Fruit fly (Drosophila melanogaster) whole organism, embryonic: ENCODE measurements around the gene stumps.

Source experiments
- CG12299 ChIP-seq: fragments of 200-800 bp; sonication (Bioruptor generic); optimal IDR thresholded peaks from 2 replicates; lab custom pipeline; 2018; ENCODE audit warnings: missing biosample characterization, mild to moderate bottlenecking, missing genetic modification characterization
- CG15696 ChIP-seq: fragments of 200-800 bp; sonication (Bioruptor generic); optimal IDR thresholded peaks from 2 replicates; lab custom pipeline; 2019; ENCODE audit warnings: missing biosample characterization, mild to moderate bottlenecking, missing genetic modification characterization, moderate library complexity
- CG1602 ChIP-seq: fragments of 200-800 bp; sonication (Bioruptor generic); optimal IDR thresholded peaks from 3 replicates; lab custom pipeline; 2016; ENCODE audit warnings: missing biosample characterization, missing genetic modification characterization
- CG16863 ChIP-seq: fragments of 200-800 bp; sonication (Bioruptor generic); optimal IDR thresholded peaks from 3 replicates; lab custom pipeline; 2016; ENCODE audit warnings: missing biosample characterization, missing genetic modification characterization
- CG17802 ChIP-seq: fragments of 200-800 bp; sonication (Bioruptor generic); optimal IDR thresholded peaks from 2 replicates; lab custom pipeline; 2018; ENCODE audit warnings: missing biosample characterization, mild to moderate bottlenecking, missing genetic modification characterization, moderate library complexity
- CG17912 ChIP-seq: fragments of 200-800 bp; sonication (Bioruptor generic); optimal IDR thresholded peaks from 2 replicates; lab custom pipeline; 2018; ENCODE audit warnings: missing biosample characterization, mild to moderate bottlenecking, missing genetic modification characterization
- CG31388 ChIP-seq: fragments of 200-800 bp; sonication (Bioruptor generic); optimal IDR thresholded peaks from 2 replicates; lab custom pipeline; 2016; ENCODE audit warnings: missing biosample characterization, missing genetic modification characterization
- CG4282 ChIP-seq: fragments of 200-800 bp; sonication (Bioruptor generic); optimal IDR thresholded peaks from 2 replicates; lab custom pipeline; 2016; ENCODE audit warnings: missing biosample characterization, missing genetic modification characterization
- CG6272 ChIP-seq: fragments of 200-800 bp; sonication (Bioruptor generic); IDR thresholded peaks from 2 replicates; pipeline ENCODE4 v1.3.6; 2022; ENCODE audit warnings: missing biosample characterization, missing genetic modification characterization
- CG6765 ChIP-seq: fragments of 200-800 bp; sonication (Bioruptor generic); optimal IDR thresholded peaks from 3 replicates; lab custom pipeline; 2017; ENCODE audit warnings: missing biosample characterization, mild to moderate bottlenecking, missing genetic modification characterization
- CG7963 ChIP-seq: fragments of 200-800 bp; sonication (Bioruptor generic); IDR thresholded peaks from 3 replicates; pipeline ENCODE4 v1.3.6; 2022; ENCODE audit warnings: missing biosample characterization, missing genetic modification characterization; ENCODE audit not compliant: partially characterized antibody
- CG8478 ChIP-seq: fragments of >200 bp; optimal IDR thresholded peaks from 2 replicates; lab custom pipeline; 2018
- CG8924 ChIP-seq: fragments of 200-800 bp; optimal IDR thresholded peaks from 3 replicates; lab custom pipeline; 2019; ENCODE audit warnings: missing biosample characterization, mild to moderate bottlenecking, missing genetic modification characterization, moderate library complexity
- CG9215 ChIP-seq: fragments of 200-800 bp; sonication (Bioruptor generic); IDR thresholded peaks from 2 replicates; pipeline ENCODE4 v1.3.6; 2022; ENCODE audit warnings: missing biosample characterization, missing genetic modification characterization
- Dad ChIP-seq: fragments of 200-800 bp; sonication (Bioruptor generic); optimal IDR thresholded peaks from 3 replicates; lab custom pipeline; 2016; ENCODE audit warnings: missing biosample characterization, missing genetic modification characterization
- Dek ChIP-seq: fragments of 200-800 bp; sonication (Bioruptor generic); optimal IDR thresholded peaks from 3 replicates; lab custom pipeline; 2019; ENCODE audit warnings: missing biosample characterization, mild to moderate bottlenecking, missing genetic modification characterization, moderate library complexity
- Dp ChIP-seq: fragments of 200-800 bp; sonication (Bioruptor generic); optimal IDR thresholded peaks from 2 replicates; lab custom pipeline; 2018; ENCODE audit warnings: missing biosample characterization, mild to moderate bottlenecking, missing genetic modification characterization, moderate library complexity
- Ets97D ChIP-seq: fragments of 200-800 bp; sonication (Bioruptor generic); optimal IDR thresholded peaks from 3 replicates; lab custom pipeline; 2016; ENCODE audit warnings: missing biosample characterization, missing genetic modification characterization
- Gsc ChIP-seq: fragments of 200-800 bp; sonication (Bioruptor generic); IDR thresholded peaks from 2 replicates; pipeline ENCODE4 v1.3.6; 2022; ENCODE audit warnings: missing biosample characterization, missing genetic modification characterization
- Hand ChIP-seq: fragments of 200-800 bp; sonication (Bioruptor generic); optimal IDR thresholded peaks from 2 replicates; lab custom pipeline; 2017; ENCODE audit warnings: mild to moderate bottlenecking, missing biosample characterization, missing genetic modification reagents, missing genetic modification characterization
- Hr78 ChIP-seq, 2 experiments: fragments of 200-800 bp in 1 of 2; fragments of >200 bp in 1 of 2; sonication (Bioruptor generic) in 1 of 2; optimal IDR thresholded peaks; 2 replicates each; lab custom pipeline; 2017 to 2019; ENCODE audit warnings: missing biosample characterization in 2 of 2, missing genetic modification characterization in 2 of 2, mild to moderate bottlenecking in 1 of 2, moderate library complexity in 1 of 2
- NfI ChIP-seq: fragments of 200-800 bp; sonication (Bioruptor generic); optimal IDR thresholded peaks from 3 replicates; lab custom pipeline; 2018; ENCODE audit warnings: missing biosample characterization, mild to moderate bottlenecking, missing genetic modification characterization, moderate library complexity
- abd-A ChIP-seq: fragments of 200-800 bp; sonication (Bioruptor generic); optimal IDR thresholded peaks from 3 replicates; lab custom pipeline; 2019; ENCODE audit warnings: missing biosample characterization, mild to moderate bottlenecking, missing genetic modification characterization, moderate library complexity
- al ChIP-seq: fragments of 200-800 bp; sonication (Bioruptor generic); IDR thresholded peaks from 2 replicates; pipeline ENCODE4 v1.3.6; 2022; ENCODE audit warnings: missing biosample characterization, missing genetic modification characterization
- bbx ChIP-seq: fragments of 200-800 bp; sonication (Bioruptor generic); IDR thresholded peaks from 2 replicates; pipeline ENCODE4 v1.3.6; 2022; ENCODE audit warnings: missing biosample characterization, missing genetic modification characterization; ENCODE audit not compliant: partially characterized antibody
- bcd ChIP-seq: fragments of 200-800 bp; sonication (Bioruptor generic); optimal IDR thresholded peaks from 2 replicates; lab custom pipeline; 2017; ENCODE audit warnings: missing biosample characterization, mild to moderate bottlenecking, missing genetic modification characterization
- corto ChIP-seq: fragments of 200-800 bp; sonication (Bioruptor generic); optimal IDR thresholded peaks from 2 replicates; lab custom pipeline; 2016; ENCODE audit warnings: missing biosample characterization, mild to moderate bottlenecking, missing genetic modification characterization, moderate library complexity
- emc ChIP-seq: fragments of 200-800 bp; sonication (Bioruptor generic); optimal IDR thresholded peaks from 2 replicates; lab custom pipeline; 2016; ENCODE audit warnings: missing biosample characterization, missing genetic modification characterization
- ewg ChIP-seq: fragments of 200-800 bp; sonication (Bioruptor generic); optimal IDR thresholded peaks from 3 replicates; lab custom pipeline; 2017; ENCODE audit warnings: mild to moderate bottlenecking, missing biosample characterization, missing genetic modification reagents, missing genetic modification characterization
- fd3F ChIP-seq: fragments of 200-800 bp; sonication (Bioruptor generic); optimal IDR thresholded peaks from 2 replicates; lab custom pipeline; 2018; ENCODE audit warnings: missing biosample characterization, mild to moderate bottlenecking, missing genetic modification characterization, moderate library complexity
- hbn ChIP-seq: fragments of 200-800 bp; sonication (Bioruptor generic); IDR thresholded peaks from 2 replicates; pipeline ENCODE4 v1.3.6; 2022; ENCODE audit warnings: missing biosample characterization, missing genetic modification characterization; ENCODE audit not compliant: partially characterized antibody
- inv ChIP-seq: fragments of 200-800 bp; sonication (Bioruptor generic); IDR thresholded peaks from 2 replicates; pipeline ENCODE4 v1.3.6; 2022; ENCODE audit warnings: missing biosample characterization, missing genetic modification characterization; ENCODE audit not compliant: partially characterized antibody
- jing ChIP-seq: fragments of 200-800 bp; sonication (Bioruptor generic); optimal IDR thresholded peaks from 2 replicates; lab custom pipeline; 2018; ENCODE audit warnings: missing biosample characterization, mild to moderate bottlenecking, missing genetic modification characterization
- kah ChIP-seq: fragments of 200-800 bp; sonication (Bioruptor generic); optimal IDR thresholded peaks from 2 replicates; lab custom pipeline; 2018; ENCODE audit warnings: missing biosample characterization, mild to moderate bottlenecking, missing genetic modification characterization
- kay ChIP-seq: fragments of 200-800 bp; sonication (Bioruptor generic); optimal IDR thresholded peaks from 2 replicates; lab custom pipeline; 2016; ENCODE audit warnings: missing biosample characterization, missing genetic modification characterization
- mld ChIP-seq: fragments of 200-800 bp; sonication (Bioruptor generic); IDR thresholded peaks from 3 replicates; pipeline ENCODE4 v1.3.6; 2022; ENCODE audit warnings: missing biosample characterization, missing genetic modification characterization; ENCODE audit not compliant: partially characterized antibody
- nau ChIP-seq: fragments of 200-800 bp; sonication (Bioruptor generic); optimal IDR thresholded peaks from 3 replicates; lab custom pipeline; 2017; ENCODE audit warnings: missing biosample characterization, mild to moderate bottlenecking, missing genetic modification characterization, missing genetic modification reagents
- pnt ChIP-seq: fragments of 200-800 bp; sonication (Bioruptor generic); optimal IDR thresholded peaks from 3 replicates; lab custom pipeline; 2016; ENCODE audit warnings: missing biosample characterization, missing genetic modification characterization
- ro ChIP-seq: fragments of 200-800 bp; sonication (Bioruptor generic); IDR thresholded peaks from 2 replicates; pipeline ENCODE4 v1.3.6; 2022; ENCODE audit warnings: missing biosample characterization, missing genetic modification characterization
- sc ChIP-seq, 3 experiments: fragments of >200 bp in 2 of 3; fragments of 200-800 bp in 1 of 3; sonication (Bioruptor generic) in 1 of 3; optimal IDR thresholded peaks; 2 replicates in 2 of 3; 3 replicates in 1 of 3; lab custom pipeline; 2017; ENCODE audit warnings: mild to moderate bottlenecking in 1 of 3, missing biosample characterization in 1 of 3, missing genetic modification characterization in 1 of 3, missing genetic modification reagents in 1 of 3
- sd ChIP-seq: fragments of 200-800 bp; sonication (Bioruptor generic); optimal IDR thresholded peaks from 3 replicates; lab custom pipeline; 2018; ENCODE audit warnings: missing biosample characterization, mild to moderate bottlenecking, missing genetic modification characterization, moderate library complexity
- sens ChIP-seq: fragments of 200-800 bp; sonication (Bioruptor generic); peaks from one replicate; lab custom pipeline; 2016; ENCODE audit warnings: missing biosample characterization, missing genetic modification characterization
- sens-2 ChIP-seq: fragments of 200-800 bp; sonication (Bioruptor generic); IDR thresholded peaks from 2 replicates; pipeline ENCODE4 v1.3.6; 2022; ENCODE audit warnings: missing biosample characterization, missing genetic modification characterization
- shn ChIP-seq: fragments of 200-800 bp; sonication (Bioruptor generic); optimal IDR thresholded peaks from 3 replicates; lab custom pipeline; 2016; ENCODE audit warnings: missing biosample characterization, missing genetic modification characterization
- sr ChIP-seq: fragments of 200-800 bp; sonication (Bioruptor generic); IDR thresholded peaks from 3 replicates; pipeline ENCODE4 v1.3.6; 2022; ENCODE audit warnings: missing biosample characterization, missing genetic modification characterization
- stc ChIP-seq: fragments of 200-800 bp; sonication (Bioruptor generic); IDR thresholded peaks from 2 replicates; pipeline ENCODE4 v1.3.6; 2022; ENCODE audit warnings: missing biosample characterization, missing genetic modification characterization
- tgo ChIP-seq: fragments of 200-800 bp; sonication (Bioruptor generic); IDR thresholded peaks from 3 replicates; pipeline ENCODE4 v1.3.6; 2022; ENCODE audit warnings: missing biosample characterization, missing genetic modification characterization
- unc-4 ChIP-seq: fragments of 200-800 bp; sonication (Bioruptor generic); IDR thresholded peaks from 2 replicates; pipeline ENCODE4 v1.3.6; 2022; ENCODE audit warnings: missing biosample characterization, missing genetic modification characterization; ENCODE audit not compliant: partially characterized antibody

The stumps gene

DNA sequence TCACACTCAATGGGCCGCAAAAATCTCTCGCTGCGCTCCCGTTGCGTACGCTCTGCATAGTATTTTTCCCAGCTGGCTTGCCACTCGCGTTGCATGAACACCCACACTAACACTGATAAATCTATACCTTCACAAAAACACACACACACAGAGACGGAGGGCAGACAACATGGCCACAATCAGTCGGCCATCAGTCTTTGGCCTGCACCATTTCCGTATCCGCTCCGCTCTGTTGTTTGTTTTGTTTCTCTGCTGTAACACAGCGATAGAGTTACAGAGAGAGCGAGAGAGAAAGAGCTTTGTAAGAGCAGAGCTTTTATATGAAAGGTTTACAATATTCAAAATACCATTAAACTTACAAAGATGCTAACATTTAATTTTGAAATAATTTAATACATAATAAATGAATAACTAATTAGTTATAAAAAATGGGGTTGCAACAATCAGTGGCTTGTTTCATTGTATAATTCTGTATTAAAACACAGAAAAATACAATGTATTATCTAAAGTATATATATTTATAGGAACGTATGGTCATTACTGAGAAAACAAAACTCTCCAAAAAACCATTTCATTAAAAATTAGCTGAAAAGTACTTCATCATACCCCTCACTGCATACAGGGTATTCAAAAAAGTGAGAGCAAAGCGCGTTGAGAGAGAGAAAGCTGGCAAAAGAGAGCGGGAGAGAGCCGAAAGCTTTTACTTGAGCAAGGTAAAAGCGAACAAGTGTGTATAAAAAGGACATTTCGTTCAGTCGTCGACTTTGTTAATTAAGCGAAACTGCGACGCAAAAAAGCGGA, 32.1 kb downstream of the stumps start, which contains the start of gene CG14853 (continued):
- no peak for TF ChIP-seq bbx (GFP tag; lab: Robert Waterston, UW)
- peak; percentile 47 for TF ChIP-seq CG9215 (GFP tag; lab: Robert Waterston, UW)
- TF ChIP-seq Dek (tag; lab: Kevin White, UChicago) = peak; percentile 77
- peak; percentile 9 for TF ChIP-seq shn
- peak; percentile 86 for TF ChIP-seq sens (GFP tag; lab: Kevin White, UChicago)
- peak; percentile 87 for TF ChIP-seq ewg (GFP tag; lab: Kevin White, UChicago)
- TF ChIP-seq hbn (GFP tag; lab: Robert Waterston, UW) = no peak
- peak; percentile 60; the same call in 2 of the 3 replicates for TF ChIP-seq sr
- peak; percentile 89 for TF ChIP-seq CG8924 (tag; lab: Kevin White, UChicago)
- peak; percentile 55 for TF ChIP-seq jing (GFP tag; lab: Kevin White, UChicago)
- TF ChIP-seq CG4282 = no peak
- peak; percentile 75 for TF ChIP-seq NfI (GFP tag; lab: Kevin White, UChicago)
- no peak for TF ChIP-seq pnt (GFP tag; lab: Kevin White, UChicago)
- peak; percentile 84 for TF ChIP-seq nau (GFP tag; lab: Kevin White, UChicago)
- TF ChIP-seq inv (GFP tag; lab: Robert Waterston, UW) = no peak
- peak; percentile 79 for TF ChIP-seq abd-A (tag; lab: Kevin White, UChicago)
- no peak for TF ChIP-seq corto (GFP tag; lab: Kevin White, UChicago)
- TF ChIP-seq CG17802 (tag; lab: Kevin White, UChicago) = no peak
- TF ChIP-seq CG8478 (lab: Kevin White, UChicago) = no peak
- TF ChIP-seq emc (GFP tag; lab: Kevin White, UChicago) = no peak
- TF ChIP-seq unc-4 (GFP tag; lab: Robert Waterston, UW) = no peak
- peak; percentile 42 for TF ChIP-seq al (GFP tag; lab: Robert Waterston, UW)
- peak; percentile 81 for TF ChIP-seq fd3F (GFP tag; lab: Kevin White, UChicago)
- TF ChIP-seq mld = no peak
- TF ChIP-seq CG16863 (GFP tag; lab: Kevin White, UChicago) = peak; percentile 7
- TF ChIP-seq CG6765 (GFP tag; lab: Kevin White, UChicago) = peak; percentile 79
- TF ChIP-seq CG7963 = no peak
- peak; percentile 68 for TF ChIP-seq ro (GFP tag; lab: Robert Waterston, UW)
- no peak for TF ChIP-seq sd (tag; lab: Kevin White, UChicago)
- TF ChIP-seq CG31388 (GFP tag; lab: Kevin White, UChicago) = no peak
- peak; percentile 81 for TF ChIP-seq CG1602 (GFP tag; lab: Kevin White, UChicago)
- TF ChIP-seq Hand = peak; percentile 72
- TF ChIP-seq CG12299 = no peak
- TF ChIP-seq Ets97D (GFP tag; lab: Kevin White, UChicago) = peak; percentile 97
- peak; percentile 48 for TF ChIP-seq kah (GFP tag; lab: Kevin White, UChicago)
- TF ChIP-seq sc (optimal IDR thresholded peaks at IDR 0.05; lab: Kevin White, UChicago) = no peak
- peak; percentile 74 for TF ChIP-seq sc (GFP tag; optimal IDR thresholded peaks at IDR 0.05; lab: Kevin White, UChicago)
- peak; percentile 59 for TF ChIP-seq kay
- TF ChIP-seq sens-2 (GFP tag; lab: Robert Waterston, UW) = peak; percentile 65
- TF ChIP-seq Gsc (GFP tag; lab: Robert Waterston, UW) = no peak
- TF ChIP-seq CG17912 (GFP tag; lab: Kevin White, UChicago) = peak; percentile 60
- TF ChIP-seq CG15696 (tag; lab: Kevin White, UChicago) = no peak
- TF ChIP-seq Dp = no peak
- peak; percentile 71; the same call in 2 of the 3 replicates for TF ChIP-seq tgo (GFP tag; lab: Robert Waterston, UW)
- TF ChIP-seq bcd = peak; percentile 58
- TF ChIP-seq stc (GFP tag; lab: Robert Waterston, UW) = peak; percentile 76
- TF ChIP-seq CG6272 (GFP tag; lab: Robert Waterston, UW) = no peak
- TF ChIP-seq Dad (GFP tag; lab: Kevin White, UChicago) = no peak
- TF ChIP-seq Hr78 (GFP tag; optimal IDR thresholded peaks at IDR 0.05; lab: Kevin White, UChicago) = no peak
